Worm (Caenorhabditis elegans): Measurements from ENCODE around the gene zig-12.
"Not testable (repeated sequence)": the region's sequence is repeated elsewhere in the genome, so short reads cannot be mapped to it uniquely, and the experiment has no call there.

Gene zig-12

DNA sequence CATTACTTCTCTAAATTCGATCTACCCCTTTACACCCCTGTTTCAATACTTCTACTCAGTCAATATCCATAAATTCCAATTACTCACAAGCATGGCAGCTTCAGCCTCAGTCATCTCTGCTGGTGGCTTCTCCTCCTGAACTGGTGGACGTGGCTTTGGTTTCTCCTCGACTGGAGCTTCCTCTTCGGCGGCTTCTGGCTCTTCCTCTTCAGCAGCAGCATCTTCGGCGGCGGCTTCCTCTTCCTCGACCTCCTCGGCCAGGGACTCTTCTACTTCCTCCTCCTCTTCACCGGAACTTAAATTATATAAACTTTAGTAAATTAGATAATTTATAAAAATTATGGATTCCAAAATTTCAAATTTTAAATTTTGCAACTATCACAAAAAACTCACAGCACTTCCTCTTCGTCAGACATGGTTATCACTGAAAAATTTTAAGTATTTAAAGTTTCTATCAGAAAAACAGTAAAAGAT lies 40.5 kb upstream of the zig-12 start, which contains the start of gene tnt-2:
tnt-2 (minus strand) TSS at position 424 of the 474 bp plus-strand sequence.
- no peak for TF ChIP-seq hnd-1 (tag; optimal IDR thresholded peaks at IDR 0.05)
- TF ChIP-seq ceh-36 (tag; optimal IDR thresholded peaks at IDR 0.05) = no peak
- TF ChIP-seq sea-1 (GFP tag; conservative IDR thresholded peaks at IDR 0.05) = no peak
- no peak for TF ChIP-seq ets-7 (tag; optimal IDR thresholded peaks at IDR 0.05)
- no peak for TF ChIP-seq pes-1 (GFP tag; IDR thresholded peaks at IDR 0.05)
- no peak for TF ChIP-seq ceh-13 (GFP tag; optimal IDR thresholded peaks at IDR 0.05)
- no peak for TF ChIP-seq ama-1 (optimal IDR thresholded peaks at IDR 0.05)
- TF ChIP-seq scrt-1 (GFP tag; IDR thresholded peaks at IDR 0.05) = no peak
- no peak for TF ChIP-seq tbx-11 (GFP tag; IDR thresholded peaks at IDR 0.05)

DNA sequence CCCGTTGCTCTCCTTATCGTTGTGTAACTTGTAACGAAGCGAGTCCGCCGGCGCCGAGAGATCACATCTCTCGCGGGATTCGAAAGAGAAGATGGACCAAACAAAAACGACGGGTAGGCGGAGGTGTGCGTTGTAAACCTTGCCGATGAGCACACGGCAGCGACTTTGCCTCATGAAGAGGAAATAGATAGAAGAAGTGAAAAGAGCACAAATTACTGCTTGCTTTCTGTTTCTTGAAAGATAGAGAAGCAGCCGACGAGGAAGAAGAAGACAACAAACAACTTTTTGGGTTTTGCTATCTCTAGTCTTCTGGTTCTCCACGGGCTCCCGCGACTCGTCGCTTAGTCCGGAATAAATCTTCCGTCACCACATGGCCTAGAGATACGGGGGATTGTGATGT lies 39.9 kb upstream of the zig-12 start:
- TF ChIP-seq scrt-1 (GFP tag; IDR thresholded peaks at IDR 0.05) (no peak), hmg-4 (GFP tag; optimal IDR thresholded peaks at IDR 0.05) (no peak), tra-4 (tag; optimal IDR thresholded peaks at IDR 0.05) (no peak), B0310.2 (tag; optimal IDR thresholded peaks at IDR 0.05) (no peak), pes-1 (GFP tag; IDR thresholded peaks at IDR 0.05) (no peak), tbx-37 (GFP tag; conservative IDR thresholded peaks at IDR 0.05) (no peak), F13C5.2 (tag; optimal IDR thresholded peaks at IDR 0.05) (no peak), flt-1 (GFP tag; IDR thresholded peaks at IDR 0.05) (no peak), hnd-1 (tag; optimal IDR thresholded peaks at IDR 0.05) (no peak), aly-1 (tag; optimal IDR thresholded peaks at IDR 0.05) (no peak), ama-1 (optimal IDR thresholded peaks at IDR 0.05) (no peak), tbx-11 (GFP tag; IDR thresholded peaks at IDR 0.05) (no peak), ceh-13 (GFP tag; optimal IDR thresholded peaks at IDR 0.05) (no peak), sea-1 (GFP tag; conservative IDR thresholded peaks at IDR 0.05) (no peak), ceh-36 (tag; optimal IDR thresholded peaks at IDR 0.05) (no peak), ets-7 (tag; optimal IDR thresholded peaks at IDR 0.05) (no peak), hmbx-1 (tag; optimal IDR thresholded peaks at IDR 0.05) (no peak)

DNA sequence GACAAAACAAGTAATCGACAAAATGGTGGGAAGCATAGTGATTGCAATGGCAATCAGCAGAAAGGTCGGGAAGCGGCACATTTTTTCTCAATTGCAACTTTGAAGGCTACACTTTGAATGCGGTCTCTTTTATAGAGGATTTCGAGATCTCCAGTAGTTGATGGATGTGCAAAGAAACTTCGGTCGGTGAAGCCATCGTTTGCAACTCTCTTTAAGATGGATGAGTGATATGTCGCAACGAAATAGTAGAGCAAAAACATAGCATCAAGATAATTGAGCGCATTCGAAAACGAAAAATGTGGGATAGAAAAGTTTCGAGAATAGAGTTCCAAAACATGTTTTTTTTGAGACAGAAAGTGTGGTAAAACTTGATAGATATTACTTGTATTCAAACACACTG lies 36.4 kb upstream of the zig-12 start, which contains the start of gene EGAP4.1:
EGAP4.1 (minus strand) TSS at position 101 of the 400 bp plus-strand sequence.
- TF ChIP-seq ceh-13 (GFP tag; optimal IDR thresholded peaks at IDR 0.05) (no peak), tbx-37 (GFP tag; conservative IDR thresholded peaks at IDR 0.05) (no peak), tbx-11 (GFP tag; IDR thresholded peaks at IDR 0.05) (no peak), hmg-4 (GFP tag; optimal IDR thresholded peaks at IDR 0.05) (no peak)

DNA sequence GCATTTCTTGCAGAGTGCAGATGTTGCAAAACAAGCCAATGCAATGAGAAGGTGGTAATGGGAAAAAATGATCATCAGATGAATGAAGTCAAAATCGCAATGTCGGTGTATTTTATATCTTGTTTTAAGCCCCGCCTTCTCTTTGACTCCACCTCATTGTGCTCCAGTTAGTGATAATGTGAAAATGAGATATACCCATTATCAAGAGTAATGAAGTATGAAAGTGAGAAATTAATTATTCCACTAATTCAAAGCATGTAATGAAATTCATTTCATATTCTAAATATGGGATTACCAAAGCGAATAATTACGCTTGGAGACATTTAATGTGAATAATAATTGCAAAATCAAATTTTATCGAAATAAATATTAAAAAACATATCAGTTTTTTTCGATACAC lies 31.9 kb upstream of the zig-12 start, which contains the start of gene M02D8.6:
M02D8.6 (minus strand) TSS at position 101 of the 400 bp plus-strand sequence.
- not testable (repeated sequence) for TF ChIP-seq hmbx-1 (tag; optimal IDR thresholded peaks at IDR 0.05); F13C5.2 (tag; optimal IDR thresholded peaks at IDR 0.05); sea-1 (GFP tag; conservative IDR thresholded peaks at IDR 0.05)

DNA sequence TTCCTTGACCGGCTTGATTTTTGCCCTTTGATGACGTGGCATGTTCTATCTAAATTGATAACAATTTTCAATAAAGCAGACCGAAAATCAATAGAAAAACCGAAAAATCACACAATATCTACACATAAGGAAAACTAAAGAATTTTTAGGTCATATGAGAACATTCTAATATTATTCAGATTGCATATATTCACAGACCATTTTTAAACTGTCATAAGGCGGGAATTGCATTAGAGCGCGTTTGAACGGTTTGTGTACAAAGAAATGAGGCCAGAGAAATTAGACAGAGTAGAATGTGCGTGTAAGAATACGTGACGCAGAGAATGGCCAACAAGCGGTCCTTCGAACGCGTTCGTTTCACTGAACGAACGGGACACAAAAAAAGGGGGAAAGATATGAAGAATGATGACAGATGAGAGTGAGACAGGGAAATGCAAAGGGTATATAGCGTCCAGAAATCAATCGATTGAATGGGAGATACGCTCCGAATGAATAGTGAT lies 26.7 kb upstream of the zig-12 start, which contains the start of gene M02D8.3:
M02D8.3 (minus strand) TSS at position 51 of the 500 bp plus-strand sequence.
- TF ChIP-seq tbx-37 (GFP tag; conservative IDR thresholded peaks at IDR 0.05) = no peak
- TF ChIP-seq F13C5.2 (tag; optimal IDR thresholded peaks at IDR 0.05) = peak; percentile 35

DNA sequence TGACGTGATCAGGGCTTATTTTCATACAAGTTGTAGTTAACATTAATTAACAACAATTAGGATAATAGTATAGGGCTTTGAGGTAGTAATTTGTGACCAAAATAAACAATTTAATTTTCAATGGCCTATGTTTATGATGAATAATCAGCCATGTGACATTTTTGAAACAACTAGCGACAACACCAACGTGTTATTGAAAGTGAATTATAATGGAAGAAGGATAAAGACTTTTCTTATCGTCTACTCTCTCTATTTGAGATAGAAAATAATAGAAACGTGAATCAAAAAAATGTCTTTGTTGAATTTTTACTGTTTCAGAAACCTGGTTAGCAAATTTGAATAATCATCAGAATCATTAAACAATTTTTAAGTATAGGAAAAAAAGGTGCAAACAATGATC lies 25.9 kb upstream of the zig-12 start:
- TF ChIP-seq hmg-4 (GFP tag; optimal IDR thresholded peaks at IDR 0.05) = no peak
- TF ChIP-seq ets-7 (tag; optimal IDR thresholded peaks at IDR 0.05) = no peak
- TF ChIP-seq aly-1 (tag; optimal IDR thresholded peaks at IDR 0.05) = no peak
- TF ChIP-seq sea-1 (GFP tag; conservative IDR thresholded peaks at IDR 0.05) = no peak
- no peak for TF ChIP-seq pes-1 (GFP tag; IDR thresholded peaks at IDR 0.05)
- no peak for TF ChIP-seq hmbx-1 (tag; optimal IDR thresholded peaks at IDR 0.05)
- TF ChIP-seq tbx-37 (GFP tag; conservative IDR thresholded peaks at IDR 0.05) = no peak
- no peak for TF ChIP-seq hnd-1 (tag; optimal IDR thresholded peaks at IDR 0.05)
- no peak for TF ChIP-seq F13C5.2 (tag; optimal IDR thresholded peaks at IDR 0.05)
- no peak for TF ChIP-seq ceh-36 (tag; optimal IDR thresholded peaks at IDR 0.05)
- TF ChIP-seq flt-1 (GFP tag; IDR thresholded peaks at IDR 0.05) = no peak
- no peak for TF ChIP-seq scrt-1 (GFP tag; IDR thresholded peaks at IDR 0.05)
- TF ChIP-seq ceh-13 (GFP tag; optimal IDR thresholded peaks at IDR 0.05) = no peak
- no peak for TF ChIP-seq tbx-11 (GFP tag; IDR thresholded peaks at IDR 0.05)
- no peak for TF ChIP-seq ama-1 (optimal IDR thresholded peaks at IDR 0.05)

DNA sequence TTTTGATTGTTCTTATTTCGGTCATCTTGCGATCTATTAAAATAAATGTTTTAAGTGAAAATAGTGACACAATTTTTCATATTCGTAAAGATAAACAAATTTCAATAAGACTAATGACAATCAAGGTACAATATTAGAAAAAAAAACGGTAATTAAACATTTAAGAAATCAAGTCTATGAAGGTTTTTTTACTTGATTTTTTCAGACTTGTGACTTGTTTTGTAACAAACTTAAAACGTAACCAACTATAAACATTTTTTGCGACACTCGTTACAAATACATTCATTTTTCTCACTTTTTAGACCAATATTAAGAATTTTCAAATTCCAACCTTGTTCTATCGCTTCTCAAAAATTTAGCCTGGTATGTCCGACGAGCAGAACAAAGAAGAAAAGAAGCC lies 24.3 kb upstream of the zig-12 start, which contains the start of gene M02D8.2:
M02D8.2 (plus strand) TSS at position 301 of the 400 bp plus-strand sequence.
- TF ChIP-seq tbx-37 (GFP tag; conservative IDR thresholded peaks at IDR 0.05) (no peak), ets-7 (tag; optimal IDR thresholded peaks at IDR 0.05) (no peak), ceh-13 (GFP tag; optimal IDR thresholded peaks at IDR 0.05) (no peak), sea-1 (GFP tag; conservative IDR thresholded peaks at IDR 0.05) (no peak), ama-1 (optimal IDR thresholded peaks at IDR 0.05) (no peak), hnd-1 (tag; optimal IDR thresholded peaks at IDR 0.05) (no peak), B0310.2 (tag; optimal IDR thresholded peaks at IDR 0.05) (no peak), pes-1 (GFP tag; IDR thresholded peaks at IDR 0.05) (no peak), tra-4 (tag; optimal IDR thresholded peaks at IDR 0.05) (no peak), F13C5.2 (tag; optimal IDR thresholded peaks at IDR 0.05) (no peak), tbx-11 (GFP tag; IDR thresholded peaks at IDR 0.05) (no peak), aly-1 (tag; optimal IDR thresholded peaks at IDR 0.05) (no peak), scrt-1 (GFP tag; IDR thresholded peaks at IDR 0.05) (no peak)

DNA sequence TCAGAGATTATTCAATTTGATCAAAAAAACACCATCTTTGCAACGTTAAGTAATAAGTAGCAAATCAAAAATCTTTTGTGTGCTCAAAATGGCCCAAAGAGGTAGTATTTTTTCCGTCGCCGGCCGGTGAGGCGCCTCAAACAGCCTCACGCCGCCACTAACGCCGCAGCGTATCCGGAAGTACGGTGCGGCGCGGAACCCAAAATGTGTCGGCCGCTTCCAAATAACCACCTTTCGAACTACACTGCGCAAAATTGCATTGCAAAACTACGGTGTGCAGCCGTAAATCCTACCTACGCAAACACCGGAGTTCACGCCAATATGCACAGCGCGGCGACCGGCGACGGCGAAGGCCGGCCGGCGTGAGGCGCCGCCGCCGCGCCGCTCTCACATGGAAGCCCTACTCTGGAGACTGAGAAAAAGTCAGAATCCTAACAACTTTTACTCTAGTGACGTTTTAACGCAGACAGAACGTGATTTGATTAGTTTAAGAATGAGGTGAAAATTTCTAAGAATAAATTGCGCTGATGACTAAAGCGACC lies 22.0 kb upstream of the zig-12 start:
- TF ChIP-seq sea-1 (GFP tag; conservative IDR thresholded peaks at IDR 0.05) (no peak), pes-1 (GFP tag; IDR thresholded peaks at IDR 0.05) (no peak), aly-1 (tag; optimal IDR thresholded peaks at IDR 0.05) (no peak), ceh-13 (GFP tag; optimal IDR thresholded peaks at IDR 0.05) (no peak), ceh-36 (tag; optimal IDR thresholded peaks at IDR 0.05) (no peak)
